Worm (Caenorhabditis elegans): ENCODE measurements around the gene Y81B9A.4.

ce11 chrX:9225273-9225672, 44.5 kb upstream of the Y81B9A.4 start:
- TF ChIP-seq ztf-11 (tag; optimal IDR thresholded peaks at IDR 0.05) = no peak
- no peak for TF ChIP-seq nhr-237 (tag; optimal IDR thresholded peaks at IDR 0.05)
